Fruit fly (Drosophila melanogaster) whole organism, embryonic: ENCODE measurements around the gene Rpp14a.

Source experiments
- Aef1 ChIP-seq: fragments of 200-800 bp; sonication (Bioruptor generic); IDR thresholded peaks from 3 replicates; pipeline ENCODE4 v1.3.6; 2022; ENCODE audit warnings: missing biosample characterization, missing genetic modification characterization
- BEAF-32 ChIP-seq: fragments of 200-800 bp; sonication (Bioruptor generic); optimal IDR thresholded peaks from 3 replicates; lab custom pipeline; 2017; ENCODE audit warnings: missing biosample characterization, missing genetic modification characterization, mild to moderate bottlenecking, moderate library complexity, missing genetic modification reagents
- CG10543 ChIP-seq: fragments of 200-800 bp; sonication (Bioruptor generic); optimal IDR thresholded peaks from 3 replicates; lab custom pipeline; 2017; ENCODE audit warnings: missing biosample characterization, mild to moderate bottlenecking, missing genetic modification characterization, moderate library complexity
- CG11504 ChIP-seq: fragments of 200-800 bp; sonication (Bioruptor generic); optimal IDR thresholded peaks from 3 replicates; lab custom pipeline; 2019; ENCODE audit warnings: missing biosample characterization, mild to moderate bottlenecking, missing genetic modification characterization, moderate library complexity
- CG13424 ChIP-seq: fragments of 200-800 bp; sonication (Bioruptor generic); optimal IDR thresholded peaks from 2 replicates; lab custom pipeline; 2019; ENCODE audit warnings: missing biosample characterization, mild to moderate bottlenecking, missing genetic modification characterization, moderate library complexity
- CG14050 ChIP-seq: fragments of 200-800 bp; sonication (Bioruptor generic); IDR thresholded peaks from 3 replicates; pipeline ENCODE4 v1.3.6; 2022; ENCODE audit warnings: missing biosample characterization, missing genetic modification characterization
- CG15073 ChIP-seq: fragments of 200-800 bp; sonication (Bioruptor generic); optimal IDR thresholded peaks from 2 replicates; lab custom pipeline; 2016; ENCODE audit warnings: missing biosample characterization, missing genetic modification characterization
- CG1603 ChIP-seq: fragments of 200-800 bp; sonication (Bioruptor generic); optimal IDR thresholded peaks from 2 replicates; lab custom pipeline; 2019; ENCODE audit warnings: missing biosample characterization, mild to moderate bottlenecking, missing genetic modification characterization, moderate library complexity
- CG17359 ChIP-seq: fragments of 200-800 bp; sonication (Bioruptor generic); optimal IDR thresholded peaks from 3 replicates; lab custom pipeline; 2018; ENCODE audit warnings: missing biosample characterization, mild to moderate bottlenecking, missing genetic modification characterization, moderate library complexity
- CG17912 ChIP-seq: fragments of 200-800 bp; sonication (Bioruptor generic); optimal IDR thresholded peaks from 2 replicates; lab custom pipeline; 2018; ENCODE audit warnings: missing biosample characterization, mild to moderate bottlenecking, missing genetic modification characterization
- CG32767 ChIP-seq: fragments of 200-800 bp; sonication (Bioruptor generic); IDR thresholded peaks from 2 replicates; pipeline ENCODE4 v1.3.6; 2022; ENCODE audit warnings: missing biosample characterization, missing genetic modification characterization
- CG3726 ChIP-seq: fragments of 200-800 bp; sonication (Bioruptor generic); IDR thresholded peaks from 3 replicates; pipeline ENCODE4, ENCODE4 v1.3.6; 2022; ENCODE audit warnings: missing biosample characterization, missing genetic modification characterization
- CG5953 ChIP-seq: fragments of 200-800 bp; sonication (Bioruptor generic); IDR thresholded peaks from 2 replicates; pipeline ENCODE4 v1.3.6; 2022; ENCODE audit warnings: missing biosample characterization, missing genetic modification characterization
- CG6654 ChIP-seq: fragments of 200-800 bp; sonication (Bioruptor generic); optimal IDR thresholded peaks from 2 replicates; lab custom pipeline; 2017; ENCODE audit warnings: missing biosample characterization, mild to moderate bottlenecking, missing genetic modification characterization
- CG7928 ChIP-seq: fragments of 200-800 bp; sonication (Bioruptor generic); optimal IDR thresholded peaks from 2 replicates; lab custom pipeline; 2017; ENCODE audit warnings: missing biosample characterization, mild to moderate bottlenecking, missing genetic modification characterization
- CG7963 ChIP-seq: fragments of 200-800 bp; sonication (Bioruptor generic); IDR thresholded peaks from 3 replicates; pipeline ENCODE4 v1.3.6; 2022; ENCODE audit warnings: missing biosample characterization, missing genetic modification characterization; ENCODE audit not compliant: partially characterized antibody
- CG8388 ChIP-seq: fragments of 200-800 bp; sonication (Bioruptor generic); optimal IDR thresholded peaks from 2 replicates; lab custom pipeline; 2019; ENCODE audit warnings: missing biosample characterization, mild to moderate bottlenecking, missing genetic modification characterization, moderate library complexity
- CG8765 ChIP-seq: fragments of 200-800 bp; sonication (Bioruptor generic); IDR thresholded peaks from 2 replicates; pipeline ENCODE4 v1.3.6; 2022; ENCODE audit warnings: missing biosample characterization, missing genetic modification characterization
- CG9609 ChIP-seq: fragments of 200-800 bp; sonication (Bioruptor generic); optimal IDR thresholded peaks from 3 replicates; lab custom pipeline; 2016; ENCODE audit warnings: missing biosample characterization, missing genetic modification characterization
- CG9727 ChIP-seq: fragments of 200-800 bp; sonication (Bioruptor generic); optimal IDR thresholded peaks from 3 replicates; lab custom pipeline; 2017; ENCODE audit warnings: missing biosample characterization, mild to moderate bottlenecking, missing genetic modification characterization
- CTCF ChIP-seq: fragments of 200-800 bp; sonication (Bioruptor generic); optimal IDR thresholded peaks from 2 replicates; lab custom pipeline; 2017; ENCODE audit warnings: missing biosample characterization, mild to moderate bottlenecking, missing genetic modification characterization, moderate library complexity
- CoRest ChIP-seq: fragments of 200-800 bp; sonication (Bioruptor generic); optimal IDR thresholded peaks from 3 replicates; lab custom pipeline; 2018; ENCODE audit warnings: missing biosample characterization, mild to moderate bottlenecking, missing genetic modification characterization, moderate library complexity
- Dref ChIP-seq: fragments of 200-800 bp; sonication (Bioruptor generic); IDR thresholded peaks from 2 replicates; pipeline ENCODE4 v1.3.6; 2022; ENCODE audit warnings: missing biosample characterization, missing genetic modification characterization
- HLH4C ChIP-seq: fragments of 200-800 bp; sonication (Bioruptor generic); IDR thresholded peaks from 3 replicates; pipeline ENCODE4 v1.3.6; 2022; ENCODE audit warnings: missing biosample characterization, missing genetic modification characterization; ENCODE audit not compliant: partially characterized antibody
- HmgD ChIP-seq: fragments of 200-800 bp; sonication (Bioruptor generic); optimal IDR thresholded peaks from 3 replicates; lab custom pipeline; 2016; ENCODE audit warnings: missing biosample characterization, missing genetic modification characterization
- Max ChIP-seq: fragments of 200-800 bp; sonication (Bioruptor generic); optimal IDR thresholded peaks from 2 replicates; lab custom pipeline; 2016; ENCODE audit warnings: missing biosample characterization, mild to moderate bottlenecking, missing genetic modification characterization
- NC2β ChIP-seq: fragments of 200-800 bp; sonication (Bioruptor generic); optimal IDR thresholded peaks from 2 replicates; lab custom pipeline; 2016; ENCODE audit warnings: missing biosample characterization, missing genetic modification characterization
- Neu2 ChIP-seq: fragments of 200-800 bp; sonication (Bioruptor generic); optimal IDR thresholded peaks from 3 replicates; lab custom pipeline; 2016; ENCODE audit warnings: missing biosample characterization, missing genetic modification characterization, borderline replicate concordance
- Nf-YB ChIP-seq: fragments of 200-800 bp; sonication (Bioruptor generic); optimal IDR thresholded peaks from 3 replicates; lab custom pipeline; 2019; ENCODE audit warnings: missing biosample characterization, mild to moderate bottlenecking, missing genetic modification characterization, moderate library complexity
- Oli ChIP-seq: fragments of 200-800 bp; sonication (Bioruptor generic); optimal IDR thresholded peaks from 2 replicates; lab custom pipeline; 2018; ENCODE audit warnings: missing biosample characterization, mild to moderate bottlenecking, missing genetic modification characterization, moderate library complexity
- Sin3A ChIP-seq: fragments of >200 bp; optimal IDR thresholded peaks from 2 replicates; lab custom pipeline; 2018
- Stat92E ChIP-seq, 3 experiments: fragments of >200 bp in 2 of 3; fragments of 200-800 bp in 1 of 3; sonication (Bioruptor generic) in 1 of 3; optimal IDR thresholded peaks; 2 replicates each; lab custom pipeline; 2017 to 2019; ENCODE audit warnings: missing biosample characterization in 3 of 3, missing genetic modification characterization in 3 of 3, mild to moderate bottlenecking in 1 of 3, moderate library complexity in 1 of 3
- al ChIP-seq: fragments of 200-800 bp; sonication (Bioruptor generic); IDR thresholded peaks from 2 replicates; pipeline ENCODE4 v1.3.6; 2022; ENCODE audit warnings: missing biosample characterization, missing genetic modification characterization
- btn ChIP-seq: fragments of 200-800 bp; sonication (Bioruptor generic); optimal IDR thresholded peaks from 2 replicates; lab custom pipeline; 2016; ENCODE audit warnings: missing biosample characterization, missing genetic modification characterization
- cato ChIP-seq: fragments of 200-800 bp; sonication (Bioruptor generic); optimal IDR thresholded peaks from 2 replicates; lab custom pipeline; 2016; ENCODE audit warnings: missing biosample characterization, missing genetic modification characterization, borderline replicate concordance
- da ChIP-seq: fragments of 200-800 bp; sonication (Bioruptor generic); optimal IDR thresholded peaks from 2 replicates; lab custom pipeline; 2016; ENCODE audit warnings: missing biosample characterization, missing genetic modification characterization
- emc ChIP-seq: fragments of 200-800 bp; sonication (Bioruptor generic); optimal IDR thresholded peaks from 2 replicates; lab custom pipeline; 2016; ENCODE audit warnings: missing biosample characterization, missing genetic modification characterization
- fd3F ChIP-seq: fragments of 200-800 bp; sonication (Bioruptor generic); optimal IDR thresholded peaks from 2 replicates; lab custom pipeline; 2018; ENCODE audit warnings: missing biosample characterization, mild to moderate bottlenecking, missing genetic modification characterization, moderate library complexity
- ftz-f1 ChIP-seq: fragments of 200-800 bp; sonication (Bioruptor generic); optimal IDR thresholded peaks from 2 replicates; lab custom pipeline; 2016; ENCODE audit warnings: missing biosample characterization, missing genetic modification characterization
- h ChIP-seq: fragments of >200 bp; optimal IDR thresholded peaks from 2 replicates; lab custom pipeline; 2017
- lab ChIP-seq: fragments of 200-800 bp; sonication (Bioruptor generic); optimal IDR thresholded peaks from 3 replicates; lab custom pipeline; 2017; ENCODE audit warnings: missing biosample characterization, missing genetic modification characterization, mild to moderate bottlenecking, moderate library complexity, missing genetic modification reagents
- mirr ChIP-seq: fragments of 200-800 bp; sonication (Bioruptor generic); optimal IDR thresholded peaks from 3 replicates; lab custom pipeline; 2018; ENCODE audit warnings: missing biosample characterization, mild to moderate bottlenecking, missing genetic modification characterization
- nau ChIP-seq: fragments of 200-800 bp; sonication (Bioruptor generic); optimal IDR thresholded peaks from 3 replicates; lab custom pipeline; 2017; ENCODE audit warnings: missing biosample characterization, mild to moderate bottlenecking, missing genetic modification characterization, missing genetic modification reagents
- pan ChIP-seq, 4 experiments: fragments of >200 bp in 3 of 4; fragments of 200-800 bp in 1 of 4; sonication (Bioruptor generic) in 1 of 4; optimal IDR thresholded peaks in 3 of 4; IDR thresholded peaks in 1 of 4; 2 replicates each; pipeline versions ENCODE4 v1.3.6 to Lab custom; 2017 to 2022; ENCODE audit warnings: missing biosample characterization in 2 of 4, missing genetic modification characterization in 2 of 4, mixed read lengths in 1 of 4
- pb ChIP-seq: fragments of 200-800 bp; sonication (Bioruptor generic); optimal IDR thresholded peaks from 3 replicates; lab custom pipeline; 2016; ENCODE audit warnings: missing biosample characterization, missing genetic modification characterization
- sens-2 ChIP-seq: fragments of 200-800 bp; sonication (Bioruptor generic); IDR thresholded peaks from 2 replicates; pipeline ENCODE4 v1.3.6; 2022; ENCODE audit warnings: missing biosample characterization, missing genetic modification characterization
- seq ChIP-seq: fragments of 200-800 bp; sonication (Bioruptor generic); IDR thresholded peaks from 2 replicates; pipeline ENCODE4 v1.3.6; 2022; ENCODE audit warnings: missing biosample characterization, missing genetic modification characterization
- sisA ChIP-seq: fragments of 200-800 bp; sonication (Bioruptor generic); IDR thresholded peaks from 2 replicates; pipeline ENCODE4 v1.3.6; 2022; ENCODE audit warnings: missing biosample characterization, missing genetic modification characterization

Gene Rpp14a

DNA sequence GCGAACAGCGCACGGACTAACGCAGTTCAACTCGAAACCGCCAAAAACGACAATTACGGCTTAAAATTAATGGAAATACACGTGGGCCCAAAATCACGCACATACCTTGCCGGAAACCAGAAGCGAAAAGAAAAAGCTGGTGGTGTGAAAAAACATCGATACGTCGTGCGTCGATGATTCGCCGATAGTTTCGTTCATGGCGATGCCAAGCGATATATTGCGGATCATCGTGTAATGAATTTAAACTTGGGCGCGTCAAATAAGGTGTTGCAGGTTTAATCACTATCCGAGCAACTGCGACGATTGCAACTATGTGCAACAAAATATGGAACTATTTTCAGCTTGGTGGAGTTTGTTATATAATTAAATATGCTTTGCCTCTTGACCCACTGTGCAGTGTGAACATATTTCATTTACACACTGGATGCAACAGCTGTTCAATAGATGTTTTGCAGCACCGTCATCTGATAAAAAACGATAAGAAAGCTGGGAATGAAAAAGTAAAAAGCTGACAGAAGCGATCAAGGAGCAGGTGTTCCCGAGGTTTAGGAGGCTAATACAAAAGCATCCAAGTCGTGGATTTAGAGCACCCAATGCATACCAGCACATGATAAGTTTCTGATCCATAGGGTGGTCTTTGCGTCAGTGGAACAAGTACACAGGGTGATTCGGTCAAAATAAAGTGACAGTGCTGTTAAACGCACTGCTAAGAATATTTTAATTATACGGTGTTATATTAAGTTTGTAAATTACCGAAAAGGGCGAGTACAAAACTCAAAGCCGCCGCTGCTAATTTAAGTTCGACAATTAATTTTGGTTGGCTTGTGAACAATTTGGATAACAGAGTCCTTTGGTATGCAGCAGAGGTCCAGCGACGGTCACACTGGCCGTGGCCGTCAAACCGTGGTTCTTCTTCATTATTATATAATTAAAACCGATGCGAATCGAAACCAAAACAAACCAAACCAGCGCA, 10.3 kb upstream of the Rpp14a start, which contains the start of the genes RpL32 and CG7943:
Gene RpL32 (minus strand): TSS at position 133 of the 973 bp plus-strand sequence.
Gene CG7943 (plus strand): TSS at position 442 of the 973 bp plus-strand sequence.
- TF ChIP-seq sisA (GFP tag; lab: Robert Waterston, UW) (peak; percentile 97), lab (GFP tag; lab: Kevin White, UChicago) (peak; percentile 98), ftz-f1 (GFP tag; lab: Kevin White, UChicago) (peak; percentile 81), nau (GFP tag; lab: Kevin White, UChicago) (peak; percentile 93), CG3726 (peak; percentile 91), CTCF (GFP tag; lab: Kevin White, UChicago) (peak; percentile 67), Max (peak; percentile 97), h (lab: Kevin White, UChicago) (no peak), CG14050 (peak; percentile 91), CG17359 (tag; lab: Kevin White, UChicago) (peak; percentile 93), fd3F (GFP tag; lab: Kevin White, UChicago) (peak; percentile 85), CG6654 (GFP tag; lab: Kevin White, UChicago) (peak; percentile 84), Aef1 (GFP tag; lab: Robert Waterston, UW) (peak; percentile 96), CG17912 (peak; percentile 62), CG1603 (tag; lab: Kevin White, UChicago) (peak; percentile 96), al (peak; percentile 95), HLH4C (peak; percentile 100), Dref (GFP tag; lab: Robert Waterston, UW) (peak; percentile 89), HmgD (GFP tag; lab: Kevin White, UChicago) (peak; percentile 90), NC2β (GFP tag; lab: Kevin White, UChicago) (peak; percentile 98), Sin3A (lab: Kevin White, UChicago) (peak; percentile 98), Neu2 (peak; percentile 86), pb (GFP tag; lab: Kevin White, UChicago) (peak; percentile 96), CG5953 (peak; percentile 92), mirr (GFP tag; lab: Kevin White, UChicago) (peak; percentile 95), sens-2 (GFP tag; lab: Robert Waterston, UW) (peak; percentile 96), CG32767 (GFP tag; lab: Robert Waterston, UW) (peak; percentile 85), CG7963 (GFP tag; lab: Robert Waterston, UW) (peak; percentile 100), CG8765 (GFP tag; lab: Robert Waterston, UW) (peak; percentile 95), CoRest (tag; lab: Kevin White, UChicago) (peak; percentile 85), CG9609 (peak; percentile 91), Stat92E (GFP tag; optimal IDR thresholded peaks at IDR 0.05; lab: Kevin White, UChicago) (no peak), CG9727 (peak; percentile 97), da (GFP tag; lab: Kevin White, UChicago) (peak; percentile 81), BEAF-32 (GFP tag; lab: Kevin White, UChicago) (peak; percentile 100), CG8388 (GFP tag; lab: Kevin White, UChicago) (peak; percentile 82), Oli (tag; lab: Kevin White, UChicago) (peak; percentile 76), pan (optimal IDR thresholded peaks at IDR 0.05; lab: Kevin White, UChicago) (no peak), pan (GFP tag; optimal IDR thresholded peaks at IDR 0.05 in 1 of 2, IDR thresholded peaks at IDR 0.05 in 1 of 2) (peak in 1 of 2 experiments; percentile 96), CG11504 (tag; lab: Kevin White, UChicago) (peak; percentile 90), CG10543 (GFP tag; lab: Kevin White, UChicago) (peak; percentile 97), cato (peak; percentile 74), seq (GFP tag; lab: Robert Waterston, UW) (peak; percentile 95), CG13424 (tag; lab: Kevin White, UChicago) (peak; percentile 83), btn (peak; percentile 74), Nf-YB (GFP tag; lab: Kevin White, UChicago) (peak; percentile 62), CG7928 (GFP tag; lab: Kevin White, UChicago) (peak; percentile 77), emc (peak; percentile 94), CG15073 (GFP tag; lab: Kevin White, UChicago) (peak; percentile 53)
